Fruit fly (Drosophila melanogaster) whole organism, embryonic: ENCODE results near the gene nol.
A peak's percentile ranks its signal among the peaks of the same experiment; 100 is the strongest.

Experiments
- Blimp-1 ChIP-seq: fragments of 200-800 bp; sonication (Bioruptor generic); optimal IDR thresholded peaks from 3 replicates; lab custom pipeline; 2018; ENCODE audit warnings: missing biosample characterization, missing genetic modification characterization, mild to moderate bottlenecking, moderate library complexity, missing genetic modification reagents
- CG10959 ChIP-seq: fragments of 200-800 bp; sonication (Bioruptor generic); IDR thresholded peaks from 2 replicates; pipeline ENCODE4 v1.3.6; 2022; ENCODE audit warnings: missing biosample characterization, missing genetic modification characterization
- CG12071 ChIP-seq: fragments of 200-800 bp; sonication (Bioruptor generic); optimal IDR thresholded peaks from 3 replicates; lab custom pipeline; 2018; ENCODE audit warnings: missing biosample characterization, mild to moderate bottlenecking, missing genetic modification characterization
- CG12659 ChIP-seq: fragments of 200-800 bp; sonication (Bioruptor generic); optimal IDR thresholded peaks from 3 replicates; lab custom pipeline; 2017; ENCODE audit warnings: mild to moderate bottlenecking, missing biosample characterization, missing genetic modification reagents, missing genetic modification characterization
- CG14965 ChIP-seq: fragments of 200-800 bp; sonication (Bioruptor generic); optimal IDR thresholded peaks from 2 replicates; lab custom pipeline; 2016; ENCODE audit warnings: missing biosample characterization, missing genetic modification characterization, borderline replicate concordance
- CG18619 ChIP-seq: fragments of 200-800 bp; sonication (Bioruptor generic); optimal IDR thresholded peaks from 3 replicates; lab custom pipeline; 2017; ENCODE audit warnings: missing biosample characterization, mild to moderate bottlenecking, missing genetic modification characterization
- CG32532 ChIP-seq: fragments of 200-800 bp; sonication (Bioruptor generic); IDR thresholded peaks from 2 replicates; pipeline ENCODE4 v1.3.6; 2022; ENCODE audit warnings: missing biosample characterization, missing genetic modification characterization
- CG3995 ChIP-seq: fragments of 200-800 bp; sonication (Bioruptor generic); optimal IDR thresholded peaks from 3 replicates; lab custom pipeline; 2016; ENCODE audit warnings: missing biosample characterization, missing genetic modification characterization
- CG5180 ChIP-seq: fragments of 200-800 bp; sonication (Bioruptor generic); optimal IDR thresholded peaks from 3 replicates; lab custom pipeline; 2017; ENCODE audit warnings: missing biosample characterization, missing genetic modification characterization, mild to moderate bottlenecking, moderate library complexity, missing genetic modification reagents
- CG6272 ChIP-seq: fragments of 200-800 bp; sonication (Bioruptor generic); IDR thresholded peaks from 2 replicates; pipeline ENCODE4 v1.3.6; 2022; ENCODE audit warnings: missing biosample characterization, missing genetic modification characterization
- CG7928 ChIP-seq: fragments of 200-800 bp; sonication (Bioruptor generic); optimal IDR thresholded peaks from 2 replicates; lab custom pipeline; 2017; ENCODE audit warnings: missing biosample characterization, mild to moderate bottlenecking, missing genetic modification characterization
- CG8765 ChIP-seq: fragments of 200-800 bp; sonication (Bioruptor generic); IDR thresholded peaks from 2 replicates; pipeline ENCODE4 v1.3.6; 2022; ENCODE audit warnings: missing biosample characterization, missing genetic modification characterization
- CG9215 ChIP-seq: fragments of 200-800 bp; sonication (Bioruptor generic); IDR thresholded peaks from 2 replicates; pipeline ENCODE4 v1.3.6; 2022; ENCODE audit warnings: missing biosample characterization, missing genetic modification characterization
- Chrac-16 ChIP-seq: fragments of 200-800 bp; sonication (Bioruptor generic); optimal IDR thresholded peaks from 3 replicates; lab custom pipeline; 2016; ENCODE audit warnings: missing biosample characterization, missing genetic modification characterization
- Deaf1 ChIP-seq: fragments of 200-800 bp; optimal IDR thresholded peaks from 3 replicates; lab custom pipeline; 2019; ENCODE audit warnings: missing biosample characterization, mild to moderate bottlenecking, missing genetic modification characterization, moderate library complexity
- Doc3 ChIP-seq: fragments of 200-800 bp; sonication (Bioruptor generic); IDR thresholded peaks from 3 replicates; pipeline ENCODE4 v1.3.6; 2022; ENCODE audit warnings: missing biosample characterization, missing genetic modification characterization; ENCODE audit not compliant: partially characterized antibody
- Dp ChIP-seq: fragments of 200-800 bp; sonication (Bioruptor generic); optimal IDR thresholded peaks from 2 replicates; lab custom pipeline; 2018; ENCODE audit warnings: missing biosample characterization, mild to moderate bottlenecking, missing genetic modification characterization, moderate library complexity
- E2f2 ChIP-seq: fragments of 200-800 bp; sonication (Bioruptor generic); IDR thresholded peaks from 2 replicates; pipeline ENCODE4 v1.3.6; 2022; ENCODE audit warnings: missing biosample characterization, missing genetic modification characterization
- Hr78 ChIP-seq, 2 experiments: fragments of 200-800 bp in 1 of 2; fragments of >200 bp in 1 of 2; sonication (Bioruptor generic) in 1 of 2; optimal IDR thresholded peaks; 2 replicates each; lab custom pipeline; 2017 to 2019; ENCODE audit warnings: missing biosample characterization in 2 of 2, missing genetic modification characterization in 2 of 2, mild to moderate bottlenecking in 1 of 2, moderate library complexity in 1 of 2
- Jarid2 ChIP-seq: fragments of 200-800 bp; sonication (Bioruptor generic); optimal IDR thresholded peaks from 3 replicates; lab custom pipeline; 2017; ENCODE audit warnings: mild to moderate bottlenecking, missing biosample characterization, missing genetic modification reagents, missing genetic modification characterization
- NFAT ChIP-seq: fragments of 200-800 bp; sonication (Bioruptor generic); IDR thresholded peaks from 2 replicates; pipeline ENCODE4 v1.3.6; 2022; ENCODE audit warnings: missing biosample characterization, missing genetic modification characterization
- Oli ChIP-seq: fragments of 200-800 bp; sonication (Bioruptor generic); optimal IDR thresholded peaks from 2 replicates; lab custom pipeline; 2018; ENCODE audit warnings: missing biosample characterization, mild to moderate bottlenecking, missing genetic modification characterization, moderate library complexity
- Ptx1 ChIP-seq: fragments of 200-800 bp; sonication (Bioruptor generic); IDR thresholded peaks from 2 replicates; pipeline ENCODE4 v1.3.6; 2022; ENCODE audit warnings: missing biosample characterization, missing genetic modification characterization
- Rx ChIP-seq: fragments of 200-800 bp; sonication (Bioruptor generic); IDR thresholded peaks from 2 replicates; pipeline ENCODE4 v1.3.6; 2022; ENCODE audit warnings: missing biosample characterization, missing genetic modification characterization
- Sry-β ChIP-seq: fragments of 200-800 bp; sonication (Bioruptor generic); optimal IDR thresholded peaks from 2 replicates; lab custom pipeline; 2018; ENCODE audit warnings: missing biosample characterization, mild to moderate bottlenecking, missing genetic modification characterization, moderate library complexity
- TFAM ChIP-seq: fragments of 200-800 bp; sonication (Bioruptor generic); optimal IDR thresholded peaks from 2 replicates; lab custom pipeline; 2017; ENCODE audit warnings: missing biosample characterization, missing genetic modification characterization, inconsistent platforms
- Usf ChIP-seq: fragments of 200-800 bp; sonication (Bioruptor generic); optimal IDR thresholded peaks from 2 replicates; lab custom pipeline; 2017; ENCODE audit warnings: missing genotype, missing biosample characterization, missing genetic modification characterization
- ato ChIP-seq: fragments of 200-800 bp; sonication (Bioruptor generic); IDR thresholded peaks from 2 replicates; pipeline ENCODE4 v1.3.6; 2022; ENCODE audit warnings: missing biosample characterization, missing genetic modification characterization; ENCODE audit not compliant: partially characterized antibody
- bsh ChIP-seq, 2 experiments: fragments of 200-800 bp; sonication (Bioruptor generic); optimal IDR thresholded peaks; 2 replicates each; lab custom pipeline; 2017 to 2018; ENCODE audit warnings: mild to moderate bottlenecking in 2 of 2, missing biosample characterization in 2 of 2, missing genetic modification characterization in 2 of 2, moderate library complexity in 1 of 2
- caup ChIP-seq: fragments of 200-800 bp; sonication (Bioruptor generic); optimal IDR thresholded peaks from 3 replicates; lab custom pipeline; 2017; ENCODE audit warnings: missing biosample characterization, mild to moderate bottlenecking, missing genetic modification characterization, moderate library complexity; ENCODE audit not compliant: severe bottlenecking
- chinmo ChIP-seq: fragments of 200-800 bp; sonication (Bioruptor generic); IDR thresholded peaks from 4 replicates; pipeline ENCODE4 v1.3.6; 2022; ENCODE audit warnings: missing biosample characterization, missing genetic modification characterization; ENCODE audit not compliant: partially characterized antibody
- en ChIP-seq: fragments of 200-800 bp; sonication (Bioruptor generic); optimal IDR thresholded peaks from 2 replicates; lab custom pipeline; 2016; ENCODE audit warnings: missing biosample characterization, missing genetic modification characterization
- ewg ChIP-seq: fragments of 200-800 bp; sonication (Bioruptor generic); optimal IDR thresholded peaks from 3 replicates; lab custom pipeline; 2017; ENCODE audit warnings: mild to moderate bottlenecking, missing biosample characterization, missing genetic modification reagents, missing genetic modification characterization
- fru ChIP-seq: fragments of >200 bp; optimal IDR thresholded peaks from 2 replicates; lab custom pipeline; 2017
- gce ChIP-seq: fragments of 200-800 bp; sonication (Bioruptor generic); IDR thresholded peaks from 3 replicates; pipeline ENCODE4 v1.3.6; 2022; ENCODE audit warnings: missing biosample characterization, missing genetic modification characterization
- grau ChIP-seq: fragments of 200-800 bp; optimal IDR thresholded peaks from 3 replicates; lab custom pipeline; 2019; ENCODE audit warnings: missing biosample characterization, mild to moderate bottlenecking, missing genetic modification characterization, moderate library complexity
- gro ChIP-seq: fragments of 200-800 bp; sonication (Bioruptor generic); optimal IDR thresholded peaks from 2 replicates; lab custom pipeline; 2016; ENCODE audit warnings: missing biosample characterization, missing genetic modification characterization
- hkb ChIP-seq, 2 experiments: fragments of 200-800 bp in 1 of 2; fragments of >200 bp in 1 of 2; sonication (Bioruptor generic) in 1 of 2; IDR thresholded peaks in 1 of 2; optimal IDR thresholded peaks in 1 of 2; 2 replicates each; pipeline versions ENCODE4 v1.3.6 to Lab custom; 2017 to 2022; ENCODE audit warnings: missing biosample characterization in 1 of 2, missing genetic modification characterization in 1 of 2
- lola ChIP-seq, 3 experiments: fragments of >200 bp in 2 of 3; fragments of 200-800 bp in 1 of 3; sonication (Bioruptor generic) in 1 of 3; optimal IDR thresholded peaks; 2 replicates each; lab custom pipeline; 2017 to 2019; ENCODE audit warnings: missing biosample characterization in 3 of 3, missing genetic modification characterization in 3 of 3, mild to moderate bottlenecking in 1 of 3, moderate library complexity in 1 of 3
- mirr ChIP-seq: fragments of 200-800 bp; sonication (Bioruptor generic); optimal IDR thresholded peaks from 3 replicates; lab custom pipeline; 2018; ENCODE audit warnings: missing biosample characterization, mild to moderate bottlenecking, missing genetic modification characterization
- nerfin-1 ChIP-seq: fragments of 200-800 bp; sonication (Bioruptor generic); optimal IDR thresholded peaks from 3 replicates; lab custom pipeline; 2019; ENCODE audit warnings: missing biosample characterization, mild to moderate bottlenecking, missing genetic modification characterization, moderate library complexity
- psq ChIP-seq: fragments of 200-800 bp; sonication (Bioruptor generic); optimal IDR thresholded peaks from 2 replicates; lab custom pipeline; 2017; ENCODE audit warnings: missing biosample characterization, missing genetic modification characterization
- sc ChIP-seq, 3 experiments: fragments of >200 bp in 2 of 3; fragments of 200-800 bp in 1 of 3; sonication (Bioruptor generic) in 1 of 3; optimal IDR thresholded peaks; 2 replicates in 2 of 3; 3 replicates in 1 of 3; lab custom pipeline; 2017; ENCODE audit warnings: mild to moderate bottlenecking in 1 of 3, missing biosample characterization in 1 of 3, missing genetic modification characterization in 1 of 3, missing genetic modification reagents in 1 of 3
- seq ChIP-seq: fragments of 200-800 bp; sonication (Bioruptor generic); IDR thresholded peaks from 2 replicates; pipeline ENCODE4 v1.3.6; 2022; ENCODE audit warnings: missing biosample characterization, missing genetic modification characterization
- sna ChIP-seq: fragments of 200-800 bp; sonication (Bioruptor generic); IDR thresholded peaks from 2 replicates; pipeline ENCODE4 v1.3.6; 2022; ENCODE audit warnings: missing biosample characterization, missing genetic modification characterization; ENCODE audit not compliant: partially characterized antibody
- zf30C ChIP-seq: fragments of 200-800 bp; sonication (Bioruptor generic); optimal IDR thresholded peaks from 3 replicates; lab custom pipeline; 2018; ENCODE audit warnings: missing biosample characterization, mild to moderate bottlenecking, missing genetic modification characterization

The nol gene

dm6 chr3L:11097982-11098663 is 32.5 kb upstream of the nol start, which contains the start of the genes Irbp18 and APP-BP1 (continued):
- TF ChIP-seq Doc3 (no peak), fru (lab: Kevin White, UChicago) (no peak), Hr78 (GFP tag; optimal IDR thresholded peaks at IDR 0.05; lab: Kevin White, UChicago) (peak in 1 of 2 experiments; percentile 54), Oli (tag; lab: Kevin White, UChicago) (peak; percentile 93), Sry-β (GFP tag; lab: Kevin White, UChicago) (peak; percentile 37), grau (tag; lab: Kevin White, UChicago) (peak; percentile 91), ato (GFP tag; lab: Robert Waterston, UW) (no peak), ewg (GFP tag; lab: Kevin White, UChicago) (peak; percentile 87), gce (GFP tag; lab: Robert Waterston, UW) (peak; percentile 71; the same call in 2 of the 3 replicates), nerfin-1 (tag; lab: Kevin White, UChicago) (peak; percentile 87), mirr (peak; percentile 80), CG14965 (GFP tag; lab: Kevin White, UChicago) (peak; percentile 50), bsh (GFP tag; optimal IDR thresholded peaks at IDR 0.05; lab: Kevin White, UChicago) (peak; percentile 84 to 92), CG3995 (peak; percentile 64), CG12071 (GFP tag; lab: Kevin White, UChicago) (peak; percentile 83), hkb (optimal IDR thresholded peaks at IDR 0.05; lab: Kevin White, UChicago) (peak; percentile 50), hkb (GFP tag; IDR thresholded peaks at IDR 0.05; lab: Robert Waterston, UW) (peak; percentile 88), CG12659 (GFP tag; lab: Kevin White, UChicago) (peak; percentile 97), Chrac-16 (peak; percentile 93), en (GFP tag; lab: Kevin White, UChicago) (peak; percentile 83), Dp (peak; percentile 32), gro (GFP tag; lab: Kevin White, UChicago) (peak; percentile 96), CG6272 (GFP tag; lab: Robert Waterston, UW) (peak; percentile 92), lola (GFP tag; optimal IDR thresholded peaks at IDR 0.05; lab: Kevin White, UChicago) (peak in 1 of 3 experiments; percentile 92), TFAM (peak; percentile 62), CG7928 (GFP tag; lab: Kevin White, UChicago) (peak; percentile 69), psq (GFP tag; lab: Kevin White, UChicago) (peak; percentile 86), CG18619 (GFP tag; lab: Kevin White, UChicago) (peak; percentile 95), Jarid2 (peak; percentile 76), Ptx1 (GFP tag; lab: Robert Waterston, UW) (peak; percentile 90), Rx (peak; percentile 83), E2f2 (GFP tag; lab: Robert Waterston, UW) (peak; percentile 63), CG9215 (GFP tag; lab: Robert Waterston, UW) (peak; percentile 86), CG10959 (GFP tag; lab: Robert Waterston, UW) (peak; percentile 59; the same call in 1 of the 2 replicates), CG5180 (peak; percentile 82), seq (GFP tag; lab: Robert Waterston, UW) (peak; percentile 87), NFAT (peak; percentile 74), CG8765 (peak; percentile 67), sna (GFP tag; lab: Robert Waterston, UW) (no peak), sc (optimal IDR thresholded peaks at IDR 0.05; lab: Kevin White, UChicago) (no peak), sc (GFP tag; optimal IDR thresholded peaks at IDR 0.05; lab: Kevin White, UChicago) (peak; percentile 90), caup (peak; percentile 95), chinmo (GFP tag; lab: Robert Waterston, UW) (0 out of 4 replicates have a peak, but pooled peaks have one; percentile 4), zf30C (peak; percentile 25), Blimp-1 (peak; percentile 90), Deaf1 (tag; lab: Kevin White, UChicago) (peak; percentile 74), Usf (peak; percentile 86), CG32532 (peak; percentile 89)
